Worm (Caenorhabditis elegans) whole organism, L4 larva: ENCODE measurements around the gene col-8.

ENCODE experiments used
- aly-2 ChIP-seq: sonication (generic microtip); optimal IDR thresholded peaks from 2 replicates; lab custom pipeline; 2018; ENCODE audit warnings: missing biosample characterization, missing genetic modification characterization
- hmg-1.1 ChIP-seq: fragments of 200-800 bp; sonication (Bioruptor generic); IDR thresholded peaks from 2 replicates; pipeline ENCODE4 v1.3.6; 2022; ENCODE audit warnings: missing genetic modification reagents, missing genetic modification characterization, missing compliant biosample characterization

- no peak for TF ChIP-seq aly-2
- TF ChIP-seq hmg-1.1 (GFP tag; lab: Robert Waterston, UW), result no peak
Observed at ce11 chrIII:6993179-6993578, 27.2 kb downstream of the col-8 start.
